Fruit fly (Drosophila melanogaster) Kc167 (cell line): ENCODE data around the gene CG3014.

ENCODE experiments used
- Sin3A ChIP-seq: fragments of >200 bp; optimal IDR thresholded peaks from 2 replicates; lab custom pipeline; 2018; ENCODE audit warnings: missing external identifiers
- h ChIP-seq: fragments of >200 bp; optimal IDR thresholded peaks from 3 replicates; lab custom pipeline; 2018; ENCODE audit warnings: missing external identifiers
- psq ChIP-seq: fragments of >200 bp; optimal IDR thresholded peaks from 2 replicates; lab custom pipeline; 2017; ENCODE audit warnings: missing external identifiers

dm6 chr3R:7790583-7791034 lies 12.0 kb downstream of the CG3014 start, which contains the start of gene CG10086:
- TF ChIP-seq psq (no peak), h (no peak), Sin3A (lab: Kevin White, UChicago) (no peak)
